Fruit fly (Drosophila melanogaster): ENCODE results near the gene kug.

DNA sequence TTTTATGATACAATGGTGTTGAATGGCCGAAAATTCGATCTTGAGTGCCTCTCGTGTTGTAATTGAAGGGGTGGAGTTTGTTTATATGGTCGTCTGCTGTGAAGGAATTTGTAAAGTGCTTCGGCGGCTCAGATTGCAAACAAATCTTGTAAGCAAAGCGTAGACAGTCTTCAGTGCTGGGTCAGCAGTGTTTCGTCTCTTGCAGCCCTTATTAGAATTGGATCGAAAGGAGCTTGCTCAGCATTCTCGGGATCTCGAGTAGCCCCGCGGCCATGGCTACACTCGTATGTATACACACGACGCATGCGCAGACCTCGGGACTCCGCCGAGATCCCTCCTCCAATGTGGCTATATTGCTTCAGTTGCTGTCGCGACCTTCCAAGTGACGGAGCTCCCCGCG lies 27.0 kb upstream of the kug start:
- no peak for TF ChIP-seq lola (GFP tag; optimal IDR thresholded peaks at IDR 0.05)
- no peak for TF ChIP-seq Abd-B (GFP tag; optimal IDR thresholded peaks at IDR 0.05)
- no peak for TF ChIP-seq rgr (GFP tag; optimal IDR thresholded peaks at IDR 0.05)
- no peak for TF ChIP-seq psq (GFP tag; optimal IDR thresholded peaks at IDR 0.05)
- TF ChIP-seq GATAd (GFP tag; optimal IDR thresholded peaks at IDR 0.05): no peak
- TF ChIP-seq dl (GFP tag; optimal IDR thresholded peaks at IDR 0.05; ENCODE audit: insufficient read depth in 1 of 2, partially characterized antibody in 2 of 2): no peak
- TF ChIP-seq tai (GFP tag; optimal IDR thresholded peaks at IDR 0.05): no peak
